Worm (Caenorhabditis elegans) whole organism, L3 larva: ENCODE data around the gene rpb-9.
A peak's percentile ranks its signal among the peaks of the same experiment; 100 is the strongest.

ENCODE experiments used
- R02D3.7 ChIP-seq: fragments of 150-350 bp; optimal IDR thresholded peaks from 2 replicates; lab custom pipeline; 2014; ENCODE audit warnings: missing biosample characterization, missing genetic modification characterization
- ama-1 ChIP-seq: fragments of 150-350 bp; optimal IDR thresholded peaks from 2 replicates; lab custom pipeline; 2018
- ceh-16 ChIP-seq: sonication (generic microtip); optimal IDR thresholded peaks from 2 replicates; lab custom pipeline; 2017; ENCODE audit warnings: missing biosample characterization, missing genetic modification characterization
- ceh-82 ChIP-seq: fragments of 150-350 bp; optimal IDR thresholded peaks from 2 replicates; lab custom pipeline; 2014; ENCODE audit warnings: missing biosample characterization, missing genetic modification characterization
- ceh-9 ChIP-seq: sonication (generic microtip); optimal IDR thresholded peaks from 2 replicates; lab custom pipeline; 2018; ENCODE audit warnings: missing biosample characterization, missing genetic modification characterization
- egl-27 ChIP-seq: sonication (generic microtip); optimal IDR thresholded peaks from 4 replicates; lab custom pipeline; 2017; ENCODE audit warnings: missing biosample characterization, missing genetic modification reagents, missing genetic modification characterization
- egl-5 ChIP-seq: fragments of 150-350 bp; optimal IDR thresholded peaks from 2 replicates; lab custom pipeline; 2017; ENCODE audit warnings: missing biosample characterization, missing genetic modification reagents, missing genetic modification characterization, inconsistent platforms
- elt-1 ChIP-seq: fragments of 150-350 bp; optimal IDR thresholded peaks from 2 replicates; lab custom pipeline; 2014; ENCODE audit warnings: missing biosample characterization, missing genetic modification characterization
- elt-2 ChIP-seq: sonication (generic microtip); optimal IDR thresholded peaks from 2 replicates; lab custom pipeline; 2016; ENCODE audit warnings: missing genetic modification reagents, mild to moderate bottlenecking, missing genetic modification characterization, missing compliant biosample characterization
- elt-3 ChIP-seq, 3 experiments: fragments of 150-350 bp in 1 of 3; sonication (generic microtip) in 2 of 3; optimal IDR thresholded peaks; 2 replicates in 2 of 3; 4 replicates in 1 of 3; lab custom pipeline; 2014 to 2017; ENCODE audit warnings: missing biosample characterization in 3 of 3, missing genetic modification characterization in 3 of 3
- eor-1 ChIP-seq, 2 experiments: fragments of 150-350 bp; optimal IDR thresholded peaks; 2 replicates each; lab custom pipeline; 2014 to 2018; ENCODE audit warnings: missing biosample characterization in 2 of 2, missing genetic modification characterization in 2 of 2
- fkh-10 ChIP-seq: sonication (generic microtip); optimal IDR thresholded peaks from 2 replicates; lab custom pipeline; 2017; ENCODE audit warnings: missing biosample characterization, missing genetic modification reagents, missing genetic modification characterization
- fkh-2 ChIP-seq: fragments of 150-350 bp; optimal IDR thresholded peaks from 2 replicates; lab custom pipeline; 2014; ENCODE audit warnings: missing biosample characterization, missing genetic modification reagents, missing genetic modification characterization
- fos-1 ChIP-seq: fragments of 150-350 bp; optimal IDR thresholded peaks from 2 replicates; lab custom pipeline; 2014; ENCODE audit warnings: missing biosample characterization, missing genetic modification characterization
- hmg-11 ChIP-seq: sonication (generic microtip); optimal IDR thresholded peaks from 2 replicates; lab custom pipeline; 2016; ENCODE audit warnings: missing genetic modification characterization, missing compliant biosample characterization
- jun-1 ChIP-seq: fragments of 150-350 bp; optimal IDR thresholded peaks from 2 replicates; lab custom pipeline; 2014; ENCODE audit warnings: missing biosample characterization, missing genetic modification reagents, missing genetic modification characterization
- lin-15B ChIP-seq: fragments of 150-350 bp; optimal IDR thresholded peaks from 2 replicates; lab custom pipeline; 2014; ENCODE audit warnings: missing biosample characterization, missing genetic modification characterization
- lin-39 ChIP-seq: fragments of 150-350 bp; optimal IDR thresholded peaks from 2 replicates; lab custom pipeline; 2018; ENCODE audit warnings: missing biosample characterization, missing genetic modification reagents, missing genetic modification characterization
- lsy-12 ChIP-seq: sonication (generic microtip); optimal IDR thresholded peaks from 2 replicates; lab custom pipeline; 2016; ENCODE audit warnings: mild to moderate bottlenecking, missing genetic modification characterization, missing compliant biosample characterization
- mdl-1 ChIP-seq: fragments of 150-350 bp; optimal IDR thresholded peaks from 2 replicates; lab custom pipeline; 2014; ENCODE audit warnings: missing biosample characterization, missing genetic modification characterization
- nfya-1 ChIP-seq: sonication (generic microtip); optimal IDR thresholded peaks from 2 replicates; lab custom pipeline; 2017; ENCODE audit warnings: missing genetic modification characterization, mild to moderate bottlenecking, missing compliant biosample characterization, antibody characterized with exemption, moderate library complexity; ENCODE audit not compliant: insufficient read depth
- nhr-11 ChIP-seq: fragments of 150-350 bp; optimal IDR thresholded peaks from 2 replicates; lab custom pipeline; 2014; ENCODE audit warnings: missing biosample characterization, missing genetic modification characterization
- nhr-12 ChIP-seq: fragments of 150-350 bp; optimal IDR thresholded peaks from 2 replicates; lab custom pipeline; 2014; ENCODE audit warnings: missing biosample characterization, missing genetic modification characterization
- nhr-23 ChIP-seq: fragments of 150-350 bp; optimal IDR thresholded peaks from 2 replicates; lab custom pipeline; 2014; ENCODE audit warnings: missing biosample characterization, missing genetic modification reagents, missing genetic modification characterization
- nhr-237 ChIP-seq: fragments of 150-350 bp; optimal IDR thresholded peaks from 2 replicates; lab custom pipeline; 2014; ENCODE audit warnings: missing biosample characterization, missing genetic modification characterization
- nhr-25 ChIP-seq: sonication (generic microtip); optimal IDR thresholded peaks from 2 replicates; lab custom pipeline; 2017; ENCODE audit warnings: missing biosample characterization, missing genetic modification characterization
- nhr-67 ChIP-seq: fragments of 150-350 bp; optimal IDR thresholded peaks from 2 replicates; lab custom pipeline; 2014; ENCODE audit warnings: missing biosample characterization, missing genetic modification characterization
- nhr-76 ChIP-seq: fragments of 150-350 bp; sonication (generic microtip); optimal IDR thresholded peaks from 5 replicates; lab custom pipeline; 2014; ENCODE audit warnings: missing biosample characterization, missing genetic modification characterization
- nhr-77 ChIP-seq: fragments of 150-350 bp; optimal IDR thresholded peaks from 2 replicates; lab custom pipeline; 2014; ENCODE audit warnings: missing biosample characterization, missing genetic modification characterization
- pha-4 ChIP-seq: fragments of 150-350 bp; optimal IDR thresholded peaks from 2 replicates; lab custom pipeline; 2014; ENCODE audit warnings: missing biosample characterization, missing genetic modification reagents, missing genetic modification characterization
- pqm-1 ChIP-seq: fragments of 150-350 bp; optimal IDR thresholded peaks from 2 replicates; lab custom pipeline; 2017; ENCODE audit warnings: missing biosample characterization, missing genetic modification characterization, inconsistent platforms
- sea-2 ChIP-seq: fragments of 150-350 bp; sonication (generic microtip); optimal IDR thresholded peaks from 4 replicates; lab custom pipeline; 2014; ENCODE audit warnings: missing biosample characterization, missing genetic modification reagents, missing genetic modification characterization
- skn-1 ChIP-seq: fragments of 150-350 bp; optimal IDR thresholded peaks from 2 replicates; lab custom pipeline; 2014; ENCODE audit warnings: missing biosample characterization, missing genetic modification characterization
- snpc-4 ChIP-seq: fragments of 150-350 bp; optimal IDR thresholded peaks from 2 replicates; lab custom pipeline; 2014; ENCODE audit warnings: missing biosample characterization, missing genetic modification characterization
- unc-62 ChIP-seq: fragments of 150-350 bp; sonication (generic microtip); optimal IDR thresholded peaks from 4 replicates; lab custom pipeline; 2014; ENCODE audit warnings: missing biosample characterization, missing genetic modification reagents, missing genetic modification characterization
- zag-1 ChIP-seq: fragments of 150-350 bp; optimal IDR thresholded peaks from 2 replicates; lab custom pipeline; 2014; ENCODE audit warnings: missing biosample characterization, missing genetic modification characterization
- ztf-4 ChIP-seq: fragments of 150-350 bp; optimal IDR thresholded peaks from 2 replicates; lab custom pipeline; 2014; ENCODE audit warnings: missing biosample characterization, missing genetic modification characterization

Gene rpb-9

DNA sequence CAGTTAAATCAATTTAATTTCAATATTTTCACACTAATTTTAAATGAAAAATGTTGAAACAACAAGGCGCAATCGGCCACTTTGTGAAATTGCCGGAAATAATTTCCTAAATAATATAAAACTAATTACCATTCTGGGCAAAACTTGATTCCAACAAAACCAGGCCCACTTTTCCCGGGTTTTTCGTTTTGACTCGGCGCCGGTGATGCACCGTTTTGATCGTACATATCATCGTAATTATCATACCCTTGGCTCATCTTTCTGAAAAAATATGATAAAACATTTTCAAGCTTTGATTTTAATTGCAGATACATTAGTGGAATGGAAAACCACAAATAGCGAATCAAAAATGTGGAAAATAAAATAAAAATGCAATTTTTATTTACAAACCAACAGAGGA lies at the start of gene rpb-9:
rpb-9 (minus strand) TSS at position 314 of the 400 bp plus-strand sequence.
- TF ChIP-seq elt-1 (tag; lab: Kevin White, UChicago) = no peak
- peak; percentile 14 for TF ChIP-seq pha-4 (tag; lab: Kevin White, UChicago)
- peak; percentile 26 for TF ChIP-seq ama-1 (lab: Kevin White, UChicago)
- TF ChIP-seq zag-1 (tag; lab: Kevin White, UChicago) = no peak

DNA sequence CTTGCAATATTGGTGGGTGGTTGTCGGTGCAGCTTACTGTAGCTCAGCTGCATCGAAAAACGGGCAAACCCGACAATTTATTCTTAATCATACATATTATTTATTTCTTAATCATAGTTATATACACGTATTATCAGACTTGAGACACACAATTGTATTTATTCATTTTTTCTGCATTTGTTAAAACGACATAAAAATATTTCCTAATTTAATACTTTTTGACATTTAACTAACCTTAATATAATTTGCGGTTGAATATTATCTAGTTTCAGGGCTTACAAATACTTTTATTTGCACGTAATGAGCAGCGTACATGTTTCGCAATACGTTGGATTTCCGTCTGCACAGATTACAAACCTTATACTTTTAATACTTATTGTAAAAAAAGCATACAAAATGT lies 46.2 kb upstream of the rpb-9 start, which contains the start of gene str-138:
str-138 (plus strand) TSS at position 301 of the 400 bp plus-strand sequence.
- TF ChIP-seq nhr-11 (tag; lab: Kevin White, UChicago) (no peak), ceh-9 (tag; lab: Kevin White, UChicago) (no peak), ztf-4 (tag; lab: Kevin White, UChicago) (no peak), nhr-237 (tag; lab: Kevin White, UChicago) (no peak), fkh-2 (tag; lab: Kevin White, UChicago) (no peak), fkh-10 (GFP tag; lab: Kevin White, UChicago) (no peak), ceh-16 (no peak), skn-1 (tag; lab: Kevin White, UChicago) (no peak), mdl-1 (no peak), ama-1 (lab: Kevin White, UChicago) (no peak)

DNA sequence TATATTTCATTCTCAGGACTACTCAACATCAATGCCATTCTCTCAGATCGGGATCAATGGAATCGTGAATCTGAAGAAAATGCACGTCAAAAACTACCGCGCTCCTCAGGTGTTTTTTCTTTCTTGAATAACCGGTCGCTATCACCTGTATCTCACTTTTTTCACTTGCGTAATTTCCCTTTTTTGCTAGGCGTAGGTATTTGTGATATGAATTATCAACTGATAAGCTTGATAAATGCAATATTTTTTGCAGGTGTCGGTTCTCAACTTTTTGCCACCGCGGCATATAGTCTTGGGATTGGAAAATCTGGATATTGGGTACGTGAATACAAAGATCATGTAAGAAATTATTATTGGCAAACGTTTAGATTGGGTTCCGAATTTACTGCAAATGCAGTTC lies 43.0 kb upstream of the rpb-9 start:
- TF ChIP-seq nhr-25 (tag; lab: Kevin White, UChicago) (no peak), sea-2 (GFP tag; lab: Kevin White, UChicago) (no peak), ztf-4 (tag; lab: Kevin White, UChicago) (no peak), nhr-12 (tag; lab: Kevin White, UChicago) (no peak), unc-62 (no peak), nhr-67 (tag; lab: Kevin White, UChicago) (no peak), pqm-1 (no peak), pha-4 (tag; lab: Kevin White, UChicago) (no peak), snpc-4 (no peak), nhr-76 (tag; lab: Kevin White, UChicago) (no peak), lin-39 (tag; lab: Kevin White, UChicago) (no peak), hmg-11 (tag; lab: Kevin White, UChicago) (no peak), zag-1 (tag; lab: Kevin White, UChicago) (no peak), fkh-2 (tag; lab: Kevin White, UChicago) (no peak), lin-15B (tag; lab: Kevin White, UChicago) (no peak), nhr-77 (tag; lab: Kevin White, UChicago) (no peak), nhr-11 (tag; lab: Kevin White, UChicago) (no peak), skn-1 (tag; lab: Kevin White, UChicago) (no peak), R02D3.7 (tag; lab: Kevin White, UChicago) (no peak)

DNA sequence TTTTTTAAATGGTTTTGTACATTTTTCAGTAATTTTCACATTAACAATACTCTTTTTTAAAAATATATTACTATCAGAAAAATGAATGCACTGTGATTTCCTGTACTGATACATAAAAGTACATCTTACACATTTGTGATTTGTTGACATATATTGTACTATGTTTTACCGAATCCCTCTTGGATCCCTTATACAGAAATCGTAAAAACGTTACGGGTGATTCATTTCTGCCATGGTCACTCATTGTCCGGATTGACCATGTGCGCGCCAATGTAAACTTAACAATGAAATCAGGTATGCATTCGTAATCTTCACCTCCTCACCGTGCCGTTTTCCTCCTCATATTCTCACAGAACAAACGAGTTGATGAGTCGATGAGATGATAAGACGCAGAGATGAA lies 42.0 kb upstream of the rpb-9 start, which contains the start of gene ZC513.2:
ZC513.2 (plus strand) TSS at position 301 of the 400 bp plus-strand sequence.
- TF ChIP-seq pqm-1 (no peak), nhr-77 (tag; lab: Kevin White, UChicago) (no peak), nhr-25 (tag; lab: Kevin White, UChicago) (no peak), fkh-10 (GFP tag; lab: Kevin White, UChicago) (no peak), elt-2 (no peak), nfya-1 (tag; lab: Kevin White, UChicago) (no peak), sea-2 (GFP tag; lab: Kevin White, UChicago) (no peak), elt-3 (tag; optimal IDR thresholded peaks at IDR 0.05; lab: Kevin White, UChicago) (no peak), eor-1 (tag; optimal IDR thresholded peaks at IDR 0.05; lab: Kevin White, UChicago) (no peak), nhr-23 (tag; lab: Kevin White, UChicago) (no peak), egl-5 (tag; lab: Kevin White, UChicago) (no peak), fos-1 (no peak), fkh-2 (tag; lab: Kevin White, UChicago) (no peak), ceh-9 (tag; lab: Kevin White, UChicago) (no peak), egl-27 (tag; lab: Kevin White, UChicago) (no peak), elt-1 (tag; lab: Kevin White, UChicago) (no peak), mdl-1 (no peak), nhr-76 (tag; lab: Kevin White, UChicago) (no peak)
- TF ChIP-seq, all 47 proteins: peak for 0

DNA sequence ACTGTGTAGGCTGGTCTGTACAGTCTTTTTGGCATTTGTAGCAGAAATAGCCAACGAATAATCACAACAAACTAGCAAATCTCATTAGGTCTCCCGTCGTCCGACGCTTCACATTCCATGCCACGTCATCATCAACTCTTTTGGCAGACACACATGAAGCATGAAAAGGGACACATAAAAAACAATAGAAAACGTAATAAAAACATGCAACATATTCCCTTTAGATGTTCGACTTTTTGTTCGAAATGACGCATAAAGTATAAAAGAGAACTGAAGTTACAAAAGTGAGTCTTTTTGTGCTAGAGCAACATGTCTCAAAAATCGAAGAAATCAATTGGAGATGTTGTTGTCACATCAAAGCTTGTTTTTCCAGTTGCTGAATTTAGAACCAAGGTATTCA lies 39.7 kb upstream of the rpb-9 start, which contains the start of gene sth-1:
sth-1 (plus strand) TSS at position 301 of the 400 bp plus-strand sequence.
- TF ChIP-seq pqm-1 (no peak), fkh-10 (GFP tag; lab: Kevin White, UChicago) (no peak), nhr-237 (tag; lab: Kevin White, UChicago) (no peak), nhr-12 (tag; lab: Kevin White, UChicago) (no peak), R02D3.7 (tag; lab: Kevin White, UChicago) (no peak), elt-1 (tag; lab: Kevin White, UChicago) (no peak), ztf-4 (tag; lab: Kevin White, UChicago) (no peak), nhr-76 (tag; lab: Kevin White, UChicago) (no peak), pha-4 (tag; lab: Kevin White, UChicago) (no peak), nhr-67 (tag; lab: Kevin White, UChicago) (no peak), lin-39 (tag; lab: Kevin White, UChicago) (no peak), jun-1 (tag; lab: Kevin White, UChicago) (no peak), nhr-77 (tag; lab: Kevin White, UChicago) (no peak), elt-3 (tag; optimal IDR thresholded peaks at IDR 0.05; lab: Kevin White, UChicago) (no peak), hmg-11 (tag; lab: Kevin White, UChicago) (no peak), ceh-82 (tag; lab: Kevin White, UChicago) (no peak), lin-15B (tag; lab: Kevin White, UChicago) (no peak), lsy-12 (no peak)
